Fruit fly (Drosophila melanogaster) whole organism: ENCODE results near the gene CG18585.

Experiments
- CG8478 ChIP-seq: fragments of >200 bp; optimal IDR thresholded peaks from 2 replicates; lab custom pipeline; 2018; ENCODE audit warnings: inconsistent platforms
- pan ChIP-seq: fragments of >200 bp; optimal IDR thresholded peaks from 2 replicates; lab custom pipeline; 2017

- TF ChIP-seq CG8478 (lab: Kevin White, UChicago) (no peak), pan (lab: Kevin White, UChicago) (no peak)
Observed at dm6 chr2L:7678095-7678784, 12.6 kb downstream of the CG18585 start.
